Fruit fly (Drosophila melanogaster): ENCODE measurements around the gene cal1.

Gene cal1

dm6 chr3R:17081359-17081935 is 6.6 kb upstream of the cal1 start:
- TF ChIP-seq pad (GFP tag; optimal IDR thresholded peaks at IDR 0.05) (peak; percentile 37), Hr96 (GFP tag; optimal IDR thresholded peaks at IDR 0.05) (no peak), CG5204 (GFP tag; optimal IDR thresholded peaks at IDR 0.05) (no peak), Crg-1 (GFP tag; optimal IDR thresholded peaks at IDR 0.05) (no peak), cic (GFP tag; optimal IDR thresholded peaks at IDR 0.05) (no peak), cnc (optimal IDR thresholded peaks at IDR 0.05) (no peak), CG12768 (GFP tag; optimal IDR thresholded peaks at IDR 0.05) (peak; percentile 61), ovo (GFP tag; optimal IDR thresholded peaks at IDR 0.05) (no peak), CG7101 (tag; optimal IDR thresholded peaks at IDR 0.05) (peak; percentile 66), Mnt (GFP tag; optimal IDR thresholded peaks at IDR 0.05) (no peak), kay (GFP tag; ENCODE audit: borderline replicate concordance) (peak; percentile 68), CG33017 (tag; optimal IDR thresholded peaks at IDR 0.05) (peak; percentile 82), bab1 (GFP tag; optimal IDR thresholded peaks at IDR 0.05) (peak; percentile 65), CG11617 (GFP tag; optimal IDR thresholded peaks at IDR 0.05) (peak; percentile 49), CG1620 (GFP tag; optimal IDR thresholded peaks at IDR 0.05) (no peak), toe (GFP tag; optimal IDR thresholded peaks at IDR 0.05) (no peak), Clk (GFP tag; optimal IDR thresholded peaks at IDR 0.05) (peak; percentile 1), tj (GFP tag; optimal IDR thresholded peaks at IDR 0.05) (peak; percentile 36), CG7045 (GFP tag; optimal IDR thresholded peaks at IDR 0.05) (peak; percentile 80), CG14711 (tag; optimal IDR thresholded peaks at IDR 0.05) (peak; percentile 58)

DNA sequence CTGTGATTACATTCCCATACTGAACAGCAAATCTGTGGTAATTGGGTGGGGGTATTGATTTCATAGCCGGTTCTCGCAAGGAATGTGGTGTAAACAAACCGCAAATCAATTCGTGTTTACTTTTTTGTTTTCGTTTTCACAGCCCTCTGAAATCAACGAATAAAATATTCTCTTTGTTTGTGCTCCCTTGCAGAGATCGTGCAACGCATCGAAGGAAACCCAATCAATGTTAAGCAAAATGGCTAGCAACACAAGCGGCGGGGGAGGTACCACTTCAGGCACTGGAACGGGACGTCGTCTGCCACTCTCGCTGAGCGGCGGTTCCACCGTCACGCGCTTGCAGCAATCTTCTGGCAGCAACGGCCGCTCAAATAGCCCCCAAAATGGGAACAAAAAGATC is 5.6 kb upstream of the cal1 start:
- TF ChIP-seq Crg-1 (GFP tag; optimal IDR thresholded peaks at IDR 0.05) (no peak), ovo (GFP tag; optimal IDR thresholded peaks at IDR 0.05) (no peak), CG14711 (tag; optimal IDR thresholded peaks at IDR 0.05) (no peak), kay (GFP tag; ENCODE audit: borderline replicate concordance) (no peak), CG5204 (GFP tag; optimal IDR thresholded peaks at IDR 0.05) (no peak), CG33017 (tag; optimal IDR thresholded peaks at IDR 0.05) (no peak), Clk (GFP tag; optimal IDR thresholded peaks at IDR 0.05) (no peak), Hr96 (GFP tag; optimal IDR thresholded peaks at IDR 0.05) (no peak), CG12768 (GFP tag; optimal IDR thresholded peaks at IDR 0.05) (no peak), tj (GFP tag; optimal IDR thresholded peaks at IDR 0.05) (no peak), cnc (optimal IDR thresholded peaks at IDR 0.05) (no peak), bab1 (GFP tag; optimal IDR thresholded peaks at IDR 0.05) (no peak)

DNA sequence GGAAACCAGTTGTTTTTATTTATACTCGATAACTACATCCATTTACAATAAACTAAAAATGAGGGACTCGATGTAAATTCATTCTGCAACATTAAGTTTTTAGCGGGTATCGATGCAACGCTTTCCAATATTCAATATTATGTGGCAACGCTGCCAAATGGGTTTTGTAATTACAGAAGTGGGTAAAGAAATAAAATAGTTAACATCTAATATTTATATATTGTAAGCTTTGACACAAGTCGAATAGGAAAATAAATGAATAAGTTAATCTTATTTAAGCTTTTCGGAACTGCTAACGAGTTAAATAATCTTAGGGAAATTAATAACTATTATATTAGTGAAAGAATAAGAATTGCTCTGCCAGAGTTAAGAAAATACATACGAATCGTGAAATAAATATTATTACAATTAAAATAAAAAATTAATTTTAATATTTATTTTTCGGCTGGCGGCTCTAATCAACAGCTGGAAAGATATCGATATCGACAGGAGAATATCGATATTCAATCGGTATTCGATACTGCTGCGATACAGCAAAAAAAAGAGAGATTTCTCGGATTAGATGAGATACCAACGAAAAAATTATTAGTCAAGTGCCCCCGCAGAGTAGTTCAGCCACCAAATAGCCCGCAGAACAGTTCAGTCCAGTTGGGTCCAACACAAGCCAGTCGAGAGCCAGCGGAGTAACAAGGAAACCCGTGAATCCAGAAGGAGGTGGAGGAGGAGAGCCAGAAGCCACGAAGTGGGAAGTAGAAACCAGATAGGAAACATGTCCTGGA is 2.9 kb upstream of the cal1 start, which contains the start of gene GckIII:
Gene GckIII (plus strand): TSS at position 485 of the 779 bp plus-strand sequence.
- TF ChIP-seq Hr96 (GFP tag; optimal IDR thresholded peaks at IDR 0.05) (no peak), kay (GFP tag; ENCODE audit: borderline replicate concordance) (no peak), CG14711 (tag; optimal IDR thresholded peaks at IDR 0.05) (peak; percentile 28), CG1620 (GFP tag; optimal IDR thresholded peaks at IDR 0.05) (no peak)

- TF ChIP-seq Clk (GFP tag; optimal IDR thresholded peaks at IDR 0.05) (no peak), CG7101 (tag; optimal IDR thresholded peaks at IDR 0.05) (no peak), toe (GFP tag; optimal IDR thresholded peaks at IDR 0.05) (no peak), Hr96 (GFP tag; optimal IDR thresholded peaks at IDR 0.05) (no peak), CG1620 (GFP tag; optimal IDR thresholded peaks at IDR 0.05) (no peak), kay (GFP tag; ENCODE audit: borderline replicate concordance) (no peak), Mnt (GFP tag; optimal IDR thresholded peaks at IDR 0.05) (no peak), pad (GFP tag; optimal IDR thresholded peaks at IDR 0.05) (no peak), CG11617 (GFP tag; optimal IDR thresholded peaks at IDR 0.05) (no peak), CG5204 (GFP tag; optimal IDR thresholded peaks at IDR 0.05) (no peak), cic (GFP tag; optimal IDR thresholded peaks at IDR 0.05) (no peak), tj (GFP tag; optimal IDR thresholded peaks at IDR 0.05) (no peak), CG33017 (tag; optimal IDR thresholded peaks at IDR 0.05) (no peak), CG14711 (tag; optimal IDR thresholded peaks at IDR 0.05) (no peak), CG7045 (GFP tag; optimal IDR thresholded peaks at IDR 0.05) (no peak), CG12768 (GFP tag; optimal IDR thresholded peaks at IDR 0.05) (no peak), bab1 (GFP tag; optimal IDR thresholded peaks at IDR 0.05) (no peak), cnc (optimal IDR thresholded peaks at IDR 0.05) (no peak), ovo (GFP tag; optimal IDR thresholded peaks at IDR 0.05) (no peak), Crg-1 (GFP tag; optimal IDR thresholded peaks at IDR 0.05) (no peak)
Observed at dm6 chr3R:17108881-17109280, 20.8 kb downstream of the cal1 start.

DNA sequence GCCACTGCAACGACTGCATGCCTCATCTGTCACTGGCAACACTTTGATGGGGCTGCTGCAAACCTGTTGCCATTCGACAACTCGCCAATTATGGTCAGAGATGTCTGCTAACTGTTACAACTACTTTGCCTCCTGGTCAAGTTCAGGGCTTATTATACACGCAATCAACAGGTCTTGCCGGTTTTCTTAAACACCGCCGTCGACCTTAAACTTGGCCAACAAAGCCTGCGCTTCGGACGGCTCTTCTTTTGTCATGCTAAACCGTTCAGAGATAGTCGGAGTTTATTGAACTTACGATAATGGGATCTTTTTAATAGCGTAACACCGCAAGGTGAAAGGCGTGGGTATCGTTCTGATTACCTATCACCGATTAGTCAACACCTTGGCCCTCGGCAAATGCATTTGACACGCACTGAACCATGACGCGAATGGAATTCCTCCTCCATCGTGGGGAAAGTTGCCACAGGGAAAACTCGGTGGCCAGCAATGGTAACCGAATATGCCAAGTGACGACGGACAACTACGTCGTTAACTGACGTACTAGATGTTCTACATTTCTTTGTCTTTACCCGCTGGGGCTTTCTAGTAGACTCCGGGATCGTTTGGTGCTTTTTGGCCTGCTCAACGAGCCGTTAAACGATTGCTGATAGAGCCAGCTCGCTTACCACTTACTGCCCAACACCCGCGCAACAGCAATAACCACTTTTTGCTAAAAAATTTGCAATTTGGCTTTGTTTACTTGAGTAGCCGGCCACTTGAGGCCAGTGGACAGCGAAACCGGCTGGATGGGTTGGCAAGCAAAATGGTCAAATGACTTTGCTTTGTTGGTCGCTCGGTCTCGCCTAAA is 23.0 kb downstream of the cal1 start:
- no peak for TF ChIP-seq cnc (optimal IDR thresholded peaks at IDR 0.05)
- no peak for TF ChIP-seq CG33017 (tag; optimal IDR thresholded peaks at IDR 0.05)
- no peak for TF ChIP-seq CG12768 (GFP tag; optimal IDR thresholded peaks at IDR 0.05)
- TF ChIP-seq pad (GFP tag; optimal IDR thresholded peaks at IDR 0.05): no peak
- TF ChIP-seq bab1 (GFP tag; optimal IDR thresholded peaks at IDR 0.05): no peak
- no peak for TF ChIP-seq ovo (GFP tag; optimal IDR thresholded peaks at IDR 0.05)
- no peak for TF ChIP-seq Hr96 (GFP tag; optimal IDR thresholded peaks at IDR 0.05)
- no peak for TF ChIP-seq CG14711 (tag; optimal IDR thresholded peaks at IDR 0.05)
- no peak for TF ChIP-seq tj (GFP tag; optimal IDR thresholded peaks at IDR 0.05)
- no peak for TF ChIP-seq CG7045 (GFP tag; optimal IDR thresholded peaks at IDR 0.05)
- no peak for TF ChIP-seq CG5204 (GFP tag; optimal IDR thresholded peaks at IDR 0.05)
- no peak for TF ChIP-seq Mnt (GFP tag; optimal IDR thresholded peaks at IDR 0.05)
- TF ChIP-seq kay (GFP tag; ENCODE audit: borderline replicate concordance): no peak
- TF ChIP-seq cic (GFP tag; optimal IDR thresholded peaks at IDR 0.05): no peak
- TF ChIP-seq Crg-1 (GFP tag; optimal IDR thresholded peaks at IDR 0.05): no peak
- no peak for TF ChIP-seq toe (GFP tag; optimal IDR thresholded peaks at IDR 0.05)

Data from whole organism, adult.